Fruit fly (Drosophila melanogaster): ENCODE measurements around the gene CG31510.

The CG31510 gene

DNA sequence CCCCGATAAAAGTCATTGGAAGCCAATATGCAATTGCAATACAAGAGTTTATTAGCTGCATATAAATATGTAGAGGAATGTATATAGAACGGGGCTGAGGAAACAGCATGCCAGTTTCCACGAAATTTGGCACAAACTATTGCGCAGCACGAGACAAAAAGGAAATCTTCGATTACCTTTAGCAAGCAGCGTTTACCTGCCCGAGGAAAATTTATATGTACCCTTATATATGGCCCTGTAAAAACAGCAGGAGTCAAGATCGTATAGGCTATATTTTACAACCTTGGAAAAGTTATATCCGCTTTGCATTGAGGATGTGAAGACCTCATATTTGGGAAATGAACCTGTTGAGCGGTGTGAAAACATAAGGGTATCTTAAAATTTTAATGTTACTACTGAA, 49.6 kb upstream of the CG31510 start:
- peak; percentile 2 for TF ChIP-seq fd102C (GFP tag; optimal IDR thresholded peaks at IDR 0.05)
- peak; percentile 94 for TF ChIP-seq cad (GFP tag; optimal IDR thresholded peaks at IDR 0.05)
- TF ChIP-seq jing (GFP tag; optimal IDR thresholded peaks at IDR 0.05), result no peak
- peak in 1 of 2 experiments; percentile 70 for TF ChIP-seq tll (GFP tag; optimal IDR thresholded peaks at IDR 0.05)
- TF ChIP-seq zen (tag; optimal IDR thresholded peaks at IDR 0.05), result peak; percentile 66

DNA sequence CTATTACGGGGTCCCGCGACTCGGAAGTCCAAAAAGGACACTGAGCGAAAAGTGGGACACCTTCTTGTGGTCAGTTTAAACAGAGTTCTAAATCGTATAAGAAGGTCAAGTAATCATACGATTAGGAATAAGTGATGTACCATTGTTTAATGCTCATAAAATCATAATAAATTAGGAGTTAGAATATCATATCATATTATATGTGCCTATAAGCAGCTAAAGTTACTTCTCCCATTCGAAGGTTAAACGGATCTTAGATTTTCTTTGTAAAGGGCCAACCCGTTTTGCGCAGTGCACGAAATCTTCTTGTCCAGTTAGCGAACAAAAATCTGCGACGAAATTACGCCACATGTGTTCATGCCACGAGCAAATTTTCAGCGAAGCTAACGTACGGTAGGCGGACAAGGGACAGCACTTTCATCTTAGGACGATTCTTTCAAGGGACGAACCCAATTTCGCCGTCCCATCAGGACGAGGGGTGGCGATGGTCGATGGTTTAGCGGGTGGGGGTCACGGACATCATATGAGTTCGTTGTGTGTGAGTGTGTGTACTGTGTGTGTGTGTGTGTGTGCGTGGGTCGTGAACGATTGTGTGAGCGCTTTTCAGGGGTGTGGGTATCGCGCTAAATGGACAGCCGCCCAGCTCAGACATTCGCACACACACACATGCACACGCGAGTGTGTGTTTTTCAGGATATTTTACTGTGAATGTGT, 45.7 kb upstream of the CG31510 start:
- no peak for TF ChIP-seq CG33213 (GFP tag; optimal IDR thresholded peaks at IDR 0.05)
- TF ChIP-seq caup (GFP tag; optimal IDR thresholded peaks at IDR 0.05; ENCODE audit: severe bottlenecking), result no peak
- TF ChIP-seq ato (GFP tag; IDR thresholded peaks at IDR 0.05; ENCODE audit: partially characterized antibody), result no peak
- TF ChIP-seq lbe (GFP tag; optimal IDR thresholded peaks at IDR 0.05), result no peak
- TF ChIP-seq bowl (GFP tag; IDR thresholded peaks at IDR 0.05), result no peak
- no peak for TF ChIP-seq CG14441 (GFP tag; IDR thresholded peaks at IDR 0.05)
- no peak for TF ChIP-seq CG12104 (GFP tag; optimal IDR thresholded peaks at IDR 0.05)
- no peak for TF ChIP-seq Optix (GFP tag; IDR thresholded peaks at IDR 0.05)
- TF ChIP-seq gem (tag; optimal IDR thresholded peaks at IDR 0.05), result peak; percentile 69
- peak in 1 of 3 experiments; percentile 45 for TF ChIP-seq lola (GFP tag; optimal IDR thresholded peaks at IDR 0.05)
- no peak for TF ChIP-seq rib (GFP tag; IDR thresholded peaks at IDR 0.05)
- no peak for TF ChIP-seq z (GFP tag; IDR thresholded peaks at IDR 0.05)
- no peak for TF ChIP-seq cato (GFP tag; optimal IDR thresholded peaks at IDR 0.05; ENCODE audit: borderline replicate concordance)
- no peak for TF ChIP-seq jigr1 (GFP tag; IDR thresholded peaks at IDR 0.05)
- peak; percentile 44 for TF ChIP-seq CG17385 (GFP tag; optimal IDR thresholded peaks at IDR 0.05)
- TF ChIP-seq CG4854 (GFP tag; optimal IDR thresholded peaks at IDR 0.05), result no peak
- no peak for TF ChIP-seq pfk (GFP tag; optimal IDR thresholded peaks at IDR 0.05)
- peak; percentile 16 for TF ChIP-seq schlank (tag; optimal IDR thresholded peaks at IDR 0.05)
- no peak for TF ChIP-seq Oaz (GFP tag; IDR thresholded peaks at IDR 0.05)
- no peak for TF ChIP-seq CTCF (GFP tag; optimal IDR thresholded peaks at IDR 0.05)
- TF ChIP-seq Dad (GFP tag; optimal IDR thresholded peaks at IDR 0.05), result no peak
- TF ChIP-seq bbx (GFP tag; IDR thresholded peaks at IDR 0.05; ENCODE audit: partially characterized antibody), result no peak
- TF ChIP-seq emc (GFP tag; optimal IDR thresholded peaks at IDR 0.05), result no peak
- TF ChIP-seq tna (GFP tag; IDR thresholded peaks at IDR 0.05; ENCODE audit: partially characterized antibody), result no peak
- TF ChIP-seq CG10267 (tag; optimal IDR thresholded peaks at IDR 0.05), result peak; percentile 27
- TF ChIP-seq aop (GFP tag; IDR thresholded peaks at IDR 0.05), result no peak
- no peak for TF ChIP-seq Dp (GFP tag; optimal IDR thresholded peaks at IDR 0.05)
- TF ChIP-seq Dbx (GFP tag; IDR thresholded peaks at IDR 0.05), result 0 out of 3 replicates have a peak, but pooled peaks have one; percentile 33
- no peak for TF ChIP-seq CG4617 (GFP tag; optimal IDR thresholded peaks at IDR 0.05; ENCODE audit: borderline replicate concordance)
- TF ChIP-seq CG2199 (GFP tag; IDR thresholded peaks at IDR 0.05), result no peak
- peak; percentile 52 for TF ChIP-seq org-1 (GFP tag; optimal IDR thresholded peaks at IDR 0.05)
- peak; percentile 65 for TF ChIP-seq Ptx1 (GFP tag; IDR thresholded peaks at IDR 0.05)
- TF ChIP-seq CG16863 (GFP tag; optimal IDR thresholded peaks at IDR 0.05), result peak; percentile 11
- TF ChIP-seq CG9817 (tag; optimal IDR thresholded peaks at IDR 0.05), result peak; percentile 5
- TF ChIP-seq Mad (GFP tag; optimal IDR thresholded peaks at IDR 0.05), result no peak
- TF ChIP-seq CG8478 (optimal IDR thresholded peaks at IDR 0.05), result no peak
- TF ChIP-seq Hr3 (GFP tag; optimal IDR thresholded peaks at IDR 0.05), result peak; percentile 26
- TF ChIP-seq CG2116 (GFP tag; optimal IDR thresholded peaks at IDR 0.05), result no peak
- no peak for TF ChIP-seq CG10543 (GFP tag; optimal IDR thresholded peaks at IDR 0.05)
- no peak for TF ChIP-seq Usf (GFP tag; optimal IDR thresholded peaks at IDR 0.05)
- no peak for TF ChIP-seq cas (GFP tag; IDR thresholded peaks at IDR 0.05)
- TF ChIP-seq CG8089 (GFP tag; optimal IDR thresholded peaks at IDR 0.05), result no peak
- TF ChIP-seq onecut (GFP tag; IDR thresholded peaks at IDR 0.05), result 0 out of 2 replicates have a peak, but pooled peaks have one; percentile 20
- no peak for TF ChIP-seq pzg (GFP tag; optimal IDR thresholded peaks at IDR 0.05)
